Fruit fly (Drosophila melanogaster) whole organism, embryonic: ENCODE results near the gene bor.

Experiments
- Asciz ChIP-seq: fragments of 200-800 bp; sonication (Bioruptor generic); optimal IDR thresholded peaks from 2 replicates; lab custom pipeline; 2017; ENCODE audit warnings: missing biosample characterization, mild to moderate bottlenecking, missing genetic modification characterization, missing genetic modification reagents
- BtbVII ChIP-seq: fragments of 200-800 bp; sonication (Bioruptor generic); optimal IDR thresholded peaks from 3 replicates; lab custom pipeline; 2017; ENCODE audit warnings: missing biosample characterization, mild to moderate bottlenecking, missing genetic modification characterization
- Bteb2 ChIP-seq: fragments of 200-800 bp; sonication (Bioruptor generic); optimal IDR thresholded peaks from 2 replicates; lab custom pipeline; 2016; ENCODE audit warnings: missing biosample characterization, missing genetic modification characterization
- CG10654 ChIP-seq: fragments of 200-800 bp; sonication (Bioruptor generic); optimal IDR thresholded peaks from 2 replicates; lab custom pipeline; 2016; ENCODE audit warnings: missing biosample characterization, missing genetic modification characterization
- CG11695 ChIP-seq: fragments of 200-800 bp; sonication (Bioruptor generic); IDR thresholded peaks from 3 replicates; pipeline ENCODE4 v1.3.6; 2022; ENCODE audit warnings: missing biosample characterization, missing genetic modification characterization
- CG12236 ChIP-seq: fragments of 200-800 bp; sonication (Bioruptor generic); optimal IDR thresholded peaks from 2 replicates; lab custom pipeline; 2016; ENCODE audit warnings: missing biosample characterization, missing genetic modification characterization
- CG12299 ChIP-seq: fragments of 200-800 bp; sonication (Bioruptor generic); optimal IDR thresholded peaks from 2 replicates; lab custom pipeline; 2018; ENCODE audit warnings: missing biosample characterization, mild to moderate bottlenecking, missing genetic modification characterization
- CG12942 ChIP-seq: fragments of 200-800 bp; sonication (Bioruptor generic); optimal IDR thresholded peaks from 3 replicates; lab custom pipeline; 2016; ENCODE audit warnings: missing biosample characterization, missing genetic modification characterization
- CG15269 ChIP-seq: fragments of 200-800 bp; sonication (Bioruptor generic); optimal IDR thresholded peaks from 2 replicates; lab custom pipeline; 2018; ENCODE audit warnings: missing biosample characterization, mild to moderate bottlenecking, missing genetic modification characterization, moderate library complexity
- CG17385 ChIP-seq: fragments of 200-800 bp; sonication (Bioruptor generic); optimal IDR thresholded peaks from 3 replicates; lab custom pipeline; 2018; ENCODE audit warnings: missing biosample characterization, mild to moderate bottlenecking, missing genetic modification characterization
- CG2202 ChIP-seq: fragments of 200-800 bp; sonication (Bioruptor generic); optimal IDR thresholded peaks from 2 replicates; lab custom pipeline; 2018; ENCODE audit warnings: missing biosample characterization, mild to moderate bottlenecking, missing genetic modification characterization
- CG30020 ChIP-seq: fragments of 200-800 bp; optimal IDR thresholded peaks from 2 replicates; lab custom pipeline; 2019; ENCODE audit warnings: missing biosample characterization, mild to moderate bottlenecking, missing genetic modification characterization, moderate library complexity
- CG30403 ChIP-seq: fragments of 200-800 bp; sonication (Bioruptor generic); optimal IDR thresholded peaks from 3 replicates; lab custom pipeline; 2016; ENCODE audit warnings: missing biosample characterization, missing genetic modification characterization
- CG3065 ChIP-seq: fragments of 200-800 bp; sonication (Bioruptor generic); optimal IDR thresholded peaks from 2 replicates; lab custom pipeline; 2016; ENCODE audit warnings: missing biosample characterization, missing genetic modification characterization
- CG31365 ChIP-seq: fragments of 200-800 bp; sonication (Bioruptor generic); optimal IDR thresholded peaks from 2 replicates; lab custom pipeline; 2018; ENCODE audit warnings: missing biosample characterization, mild to moderate bottlenecking, missing genetic modification characterization
- CG32767 ChIP-seq: fragments of 200-800 bp; sonication (Bioruptor generic); IDR thresholded peaks from 2 replicates; pipeline ENCODE4 v1.3.6; 2022; ENCODE audit warnings: missing biosample characterization, missing genetic modification characterization
- CG33213 ChIP-seq: fragments of 200-800 bp; sonication (Bioruptor generic); optimal IDR thresholded peaks from 3 replicates; lab custom pipeline; 2016; ENCODE audit warnings: missing biosample characterization, missing genetic modification characterization
- CG3847 ChIP-seq: fragments of 200-800 bp; sonication (Bioruptor generic); IDR thresholded peaks from 2 replicates; pipeline ENCODE4 v1.3.6; 2022; ENCODE audit warnings: missing biosample characterization, missing genetic modification characterization
- CG5180 ChIP-seq: fragments of 200-800 bp; sonication (Bioruptor generic); optimal IDR thresholded peaks from 3 replicates; lab custom pipeline; 2017; ENCODE audit warnings: missing biosample characterization, missing genetic modification characterization, mild to moderate bottlenecking, moderate library complexity, missing genetic modification reagents
- CG5245 ChIP-seq: fragments of 200-800 bp; sonication (Bioruptor generic); optimal IDR thresholded peaks from 3 replicates; lab custom pipeline; 2016; ENCODE audit warnings: missing biosample characterization, missing genetic modification characterization
- CG6254 ChIP-seq: fragments of 200-800 bp; sonication (Bioruptor generic); optimal IDR thresholded peaks from 3 replicates; lab custom pipeline; 2017; ENCODE audit warnings: mild to moderate bottlenecking, missing biosample characterization, missing genetic modification reagents, missing genetic modification characterization
- CG8281 ChIP-seq: fragments of 200-800 bp; sonication (Bioruptor generic); optimal IDR thresholded peaks from 2 replicates; lab custom pipeline; 2018; ENCODE audit warnings: missing biosample characterization, mild to moderate bottlenecking, missing genetic modification characterization, moderate library complexity
- CG9609 ChIP-seq: fragments of 200-800 bp; sonication (Bioruptor generic); optimal IDR thresholded peaks from 3 replicates; lab custom pipeline; 2016; ENCODE audit warnings: missing biosample characterization, missing genetic modification characterization
- CoRest ChIP-seq: fragments of 200-800 bp; sonication (Bioruptor generic); optimal IDR thresholded peaks from 3 replicates; lab custom pipeline; 2018; ENCODE audit warnings: missing biosample characterization, mild to moderate bottlenecking, missing genetic modification characterization, moderate library complexity
- Doc2 ChIP-seq: fragments of 200-800 bp; sonication (Bioruptor generic); IDR thresholded peaks from 2 replicates; pipeline ENCODE4 v1.3.6; 2022; ENCODE audit warnings: missing biosample characterization, missing genetic modification characterization
- Fer2 ChIP-seq: fragments of 200-800 bp; sonication (Bioruptor generic); optimal IDR thresholded peaks from 2 replicates; lab custom pipeline; 2018; ENCODE audit warnings: missing biosample characterization, mild to moderate bottlenecking, missing genetic modification characterization, moderate library complexity
- MTF-1 ChIP-seq: fragments of 200-800 bp; sonication (Bioruptor generic); optimal IDR thresholded peaks from 2 replicates; lab custom pipeline; 2018; ENCODE audit warnings: missing biosample characterization, mild to moderate bottlenecking, missing genetic modification characterization, borderline replicate concordance
- NK7.1 ChIP-seq: fragments of 200-800 bp; sonication (Bioruptor generic); optimal IDR thresholded peaks from 3 replicates; lab custom pipeline; 2016; ENCODE audit warnings: missing biosample characterization, missing genetic modification characterization
- Oli ChIP-seq: fragments of 200-800 bp; sonication (Bioruptor generic); optimal IDR thresholded peaks from 2 replicates; lab custom pipeline; 2018; ENCODE audit warnings: missing biosample characterization, mild to moderate bottlenecking, missing genetic modification characterization, moderate library complexity
- Sox102F ChIP-seq: fragments of 200-800 bp; sonication (Bioruptor generic); optimal IDR thresholded peaks from 2 replicates; lab custom pipeline; 2018; ENCODE audit warnings: missing biosample characterization, mild to moderate bottlenecking, missing genetic modification characterization, moderate library complexity
- TFAM ChIP-seq: fragments of 200-800 bp; sonication (Bioruptor generic); optimal IDR thresholded peaks from 2 replicates; lab custom pipeline; 2017; ENCODE audit warnings: missing biosample characterization, missing genetic modification characterization, inconsistent platforms
- abd-A ChIP-seq: fragments of 200-800 bp; sonication (Bioruptor generic); optimal IDR thresholded peaks from 3 replicates; lab custom pipeline; 2019; ENCODE audit warnings: missing biosample characterization, mild to moderate bottlenecking, missing genetic modification characterization, moderate library complexity
- ase ChIP-seq: fragments of 200-800 bp; sonication (Bioruptor generic); IDR thresholded peaks from 3 replicates; pipeline ENCODE4 v1.3.6; 2022; ENCODE audit warnings: missing biosample characterization, missing genetic modification characterization
- ash1 ChIP-seq: fragments of 200-800 bp; sonication (Bioruptor generic); optimal IDR thresholded peaks from 2 replicates; lab custom pipeline; 2018; ENCODE audit warnings: missing biosample characterization, mild to moderate bottlenecking, missing genetic modification characterization
- chif ChIP-seq, 2 experiments: fragments of 200-800 bp; sonication (Bioruptor generic); optimal IDR thresholded peaks; 3 replicates each; lab custom pipeline; 2016; ENCODE audit warnings: missing biosample characterization in 2 of 2, missing genetic modification characterization in 2 of 2
- crp ChIP-seq, 2 experiments: fragments of 200-800 bp; sonication (Bioruptor generic); optimal IDR thresholded peaks; 2 replicates in 1 of 2; 3 replicates in 1 of 2; lab custom pipeline; 2017; ENCODE audit warnings: missing biosample characterization in 2 of 2, missing genetic modification characterization in 2 of 2, mild to moderate bottlenecking in 1 of 2, moderate library complexity in 1 of 2
- ems ChIP-seq: fragments of 200-800 bp; sonication (Bioruptor generic); optimal IDR thresholded peaks from 3 replicates; lab custom pipeline; 2016; ENCODE audit warnings: missing biosample characterization, missing genetic modification characterization
- ham ChIP-seq: fragments of 200-800 bp; sonication (Bioruptor generic); IDR thresholded peaks from 2 replicates; pipeline ENCODE4 v1.3.6; 2022; ENCODE audit warnings: missing biosample characterization, missing genetic modification characterization
- luna ChIP-seq: fragments of 200-800 bp; sonication (Bioruptor generic); optimal IDR thresholded peaks from 2 replicates; lab custom pipeline; 2016; ENCODE audit warnings: missing biosample characterization, missing genetic modification characterization
- maf-S ChIP-seq: fragments of 200-800 bp; sonication (Bioruptor generic); optimal IDR thresholded peaks from 2 replicates; lab custom pipeline; 2016; ENCODE audit warnings: missing biosample characterization, missing genetic modification characterization
- nom ChIP-seq: fragments of 200-800 bp; sonication (Bioruptor generic); optimal IDR thresholded peaks from 2 replicates; lab custom pipeline; 2017; ENCODE audit warnings: missing biosample characterization, missing genetic modification characterization, mild to moderate bottlenecking, moderate library complexity, missing genetic modification reagents
- org-1 ChIP-seq: fragments of 200-800 bp; sonication (Bioruptor generic); optimal IDR thresholded peaks from 2 replicates; lab custom pipeline; 2017; ENCODE audit warnings: missing biosample characterization, missing genetic modification characterization
- peb ChIP-seq: fragments of 200-800 bp; sonication (Bioruptor generic); IDR thresholded peaks from 2 replicates; pipeline ENCODE4 v1.3.6; 2022; ENCODE audit warnings: missing biosample characterization, missing genetic modification characterization
- pros ChIP-seq: fragments of 200-800 bp; sonication (Bioruptor generic); optimal IDR thresholded peaks from 3 replicates; lab custom pipeline; 2019; ENCODE audit warnings: missing biosample characterization, mild to moderate bottlenecking, missing genetic modification characterization, moderate library complexity
- scrt ChIP-seq: fragments of 200-800 bp; sonication (Bioruptor generic); optimal IDR thresholded peaks from 2 replicates; lab custom pipeline; 2018; ENCODE audit warnings: missing biosample characterization, mild to moderate bottlenecking, missing genetic modification characterization, moderate library complexity
- shn ChIP-seq: fragments of 200-800 bp; sonication (Bioruptor generic); optimal IDR thresholded peaks from 3 replicates; lab custom pipeline; 2016; ENCODE audit warnings: missing biosample characterization, missing genetic modification characterization
- slp2 ChIP-seq: fragments of 200-800 bp; sonication (Bioruptor generic); optimal IDR thresholded peaks from 2 replicates; lab custom pipeline; 2016; ENCODE audit warnings: missing biosample characterization, missing genetic modification characterization
- twi ChIP-seq: fragments of 200-800 bp; optimal IDR thresholded peaks from 2 replicates; lab custom pipeline; 2019; ENCODE audit warnings: missing biosample characterization, mild to moderate bottlenecking, missing genetic modification characterization, moderate library complexity

Gene bor

DNA sequence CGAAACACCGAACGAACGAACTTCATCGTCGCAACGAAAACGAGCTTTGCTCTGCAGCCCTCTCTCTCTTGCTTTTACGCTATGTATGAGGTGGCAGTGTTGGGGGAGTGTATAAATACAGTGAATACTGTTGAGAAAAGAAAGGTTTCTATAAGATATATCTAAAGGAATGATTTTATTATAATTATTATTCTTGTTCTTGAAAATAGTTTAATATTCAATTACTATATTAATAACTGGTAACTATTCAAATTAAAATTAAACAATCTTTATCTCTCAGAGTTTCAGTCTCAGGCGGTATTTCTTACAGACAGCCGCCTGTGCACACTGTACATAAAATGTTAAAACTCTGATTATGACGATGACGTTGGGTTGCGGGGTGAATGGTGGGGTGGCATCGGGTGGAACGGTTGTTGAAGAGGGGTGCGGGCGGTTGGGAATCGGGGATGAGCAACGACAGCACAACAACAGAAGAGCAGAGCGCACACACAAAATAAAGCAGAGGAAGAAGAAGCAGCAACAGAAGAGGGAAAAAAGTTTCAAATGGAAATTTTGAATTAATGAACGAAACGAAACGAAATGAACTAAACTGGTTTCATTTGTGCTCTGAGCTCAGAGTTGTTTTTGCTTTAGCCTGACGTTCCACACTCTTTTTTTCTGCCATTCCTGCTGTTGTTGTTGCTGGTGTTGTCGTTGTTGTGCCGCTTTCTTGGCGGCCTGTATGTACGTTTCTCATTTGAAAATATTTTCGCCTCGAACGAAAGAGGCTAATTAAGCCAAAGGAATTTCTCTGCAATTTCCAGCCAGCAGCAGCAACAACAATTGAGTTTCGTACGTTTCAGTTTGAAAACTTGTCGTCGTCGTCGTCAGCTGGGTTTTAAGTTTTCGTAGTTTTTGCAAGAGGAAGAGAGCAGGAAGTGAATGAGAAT is 26.9 kb downstream of the bor start (continued):
- TF ChIP-seq nom, result peak; percentile 94
- peak; percentile 54 for TF ChIP-seq maf-S
- TF ChIP-seq CG3065 (GFP tag; lab: Kevin White, UChicago), result peak; percentile 92
- peak; percentile 98 for TF ChIP-seq CG12299 (tag; lab: Kevin White, UChicago)
- no peak for TF ChIP-seq ham (GFP tag; lab: Robert Waterston, UW)
- peak; percentile 75 for TF ChIP-seq CG31365 (tag; lab: Kevin White, UChicago)
- no peak for TF ChIP-seq CG32767 (GFP tag; lab: Robert Waterston, UW)
- peak; percentile 92 for TF ChIP-seq CG8281
- TF ChIP-seq BtbVII (GFP tag; lab: Kevin White, UChicago), result peak; percentile 98
- TF ChIP-seq luna (GFP tag; lab: Kevin White, UChicago), result peak; percentile 10
- peak; percentile 98 for TF ChIP-seq CG30403 (GFP tag; lab: Kevin White, UChicago)
- peak; percentile 96 for TF ChIP-seq CG10654
- peak; percentile 96 for TF ChIP-seq scrt (GFP tag; lab: Kevin White, UChicago)
- no peak for TF ChIP-seq CG3847 (GFP tag; lab: Robert Waterston, UW)
- peak; percentile 77 for TF ChIP-seq TFAM (GFP tag; lab: Kevin White, UChicago)
- TF ChIP-seq chif (GFP tag; optimal IDR thresholded peaks at IDR 0.05; lab: Kevin White, UChicago), result peak; percentile 62 to 81
- TF ChIP-seq CG33213 (GFP tag; lab: Kevin White, UChicago), result peak; percentile 63
- peak; percentile 89 for TF ChIP-seq CG30020 (tag; lab: Kevin White, UChicago)
- no peak for TF ChIP-seq Doc2 (GFP tag; lab: Robert Waterston, UW)
- TF ChIP-seq ash1 (GFP tag; lab: Kevin White, UChicago), result peak; percentile 81
- peak; percentile 93 for TF ChIP-seq CG6254 (GFP tag; lab: Kevin White, UChicago)
- peak; percentile 86 for TF ChIP-seq pros
- TF ChIP-seq CG12236 (GFP tag; lab: Kevin White, UChicago), result peak; percentile 15
- TF ChIP-seq CG2202 (tag; lab: Kevin White, UChicago), result peak; percentile 97
- peak; percentile 57 for TF ChIP-seq slp2
- TF ChIP-seq CG5245 (GFP tag; lab: Kevin White, UChicago), result peak; percentile 95
- TF ChIP-seq MTF-1 (GFP tag; lab: Kevin White, UChicago), result peak; percentile 81
- TF ChIP-seq crp (GFP tag; optimal IDR thresholded peaks at IDR 0.05; lab: Kevin White, UChicago), result peak in 1 of 2 experiments; percentile 65
- peak; percentile 67 for TF ChIP-seq CG9609
- TF ChIP-seq Bteb2, result peak; percentile 51
- TF ChIP-seq Fer2 (tag; lab: Kevin White, UChicago), result peak; percentile 97
- no peak for TF ChIP-seq peb (GFP tag; lab: Robert Waterston, UW)
- peak; percentile 98 for TF ChIP-seq Oli (tag; lab: Kevin White, UChicago)
- TF ChIP-seq CG11695 (GFP tag; lab: Robert Waterston, UW), result no peak
- peak; percentile 94 for TF ChIP-seq twi
- TF ChIP-seq Sox102F, result peak; percentile 99
- peak; percentile 41 for TF ChIP-seq NK7.1 (GFP tag; lab: Kevin White, UChicago)
- peak; percentile 95 for TF ChIP-seq org-1
- peak; percentile 99 for TF ChIP-seq CG15269
- peak; percentile 99 for TF ChIP-seq CoRest
- TF ChIP-seq shn (GFP tag; lab: Kevin White, UChicago), result peak; percentile 71
- TF ChIP-seq ase (GFP tag; lab: Robert Waterston, UW), result no peak
- TF ChIP-seq ems, result peak; percentile 80
- peak; percentile 92 for TF ChIP-seq CG5180 (GFP tag; lab: Kevin White, UChicago)
- peak; percentile 99 for TF ChIP-seq abd-A (tag; lab: Kevin White, UChicago)
- TF ChIP-seq CG12942 (GFP tag; lab: Kevin White, UChicago), result peak; percentile 95
- peak; percentile 97 for TF ChIP-seq CG17385
- peak; percentile 96 for TF ChIP-seq Asciz (GFP tag; lab: Kevin White, UChicago)
